Worm (Caenorhabditis elegans) whole organism, midembryonic: ENCODE results near the gene F44E5.4.

Experiments
- T22C8.4 ChIP-seq: fragments of 200-800 bp; sonication (Bioruptor generic); IDR thresholded peaks from 2 replicates; pipeline ENCODE4 v1.3.6; 2022; ENCODE audit warnings: missing genetic modification characterization, missing compliant biosample characterization
- flt-1 ChIP-seq: fragments of 200-800 bp; sonication (Bioruptor generic); IDR thresholded peaks from 2 replicates; pipeline ENCODE4 v1.3.6; 2022; ENCODE audit warnings: missing genetic modification characterization, missing compliant biosample characterization
- klf-2 ChIP-seq: fragments of 200-800 bp; sonication (Bioruptor generic); conservative IDR thresholded peaks from 2 replicates; pipeline ENCODE4 v1.3.6; 2022; ENCODE audit warnings: missing genetic modification reagents, missing genetic modification characterization, missing compliant biosample characterization
- ref-1 ChIP-seq: fragments of 200-800 bp; sonication (Bioruptor generic); conservative IDR thresholded peaks from 2 replicates; pipeline ENCODE4 v1.3.6; 2022; ENCODE audit warnings: missing genetic modification reagents, missing genetic modification characterization, missing compliant biosample characterization
- ztf-23 ChIP-seq: fragments of 200-800 bp; sonication (Bioruptor generic); IDR thresholded peaks from 2 replicates; pipeline ENCODE4 v1.3.6; 2022; ENCODE audit warnings: missing genetic modification reagents, missing genetic modification characterization, missing compliant biosample characterization
- ztf-29 ChIP-seq: fragments of 200-800 bp; sonication (Bioruptor generic); IDR thresholded peaks from 2 replicates; pipeline ENCODE4 v1.3.6; 2022; ENCODE audit warnings: missing genetic modification reagents, missing genetic modification characterization, missing compliant biosample characterization

- TF ChIP-seq flt-1 (GFP tag; lab: Robert Waterston, UW): no peak
- TF ChIP-seq T22C8.4 (GFP tag; lab: Robert Waterston, UW): no peak
- no peak for TF ChIP-seq ztf-23 (GFP tag; lab: Robert Waterston, UW)
- no peak for TF ChIP-seq klf-2 (GFP tag; lab: Robert Waterston, UW)
- no peak for TF ChIP-seq ztf-29 (GFP tag; lab: Robert Waterston, UW)
- no peak for TF ChIP-seq ref-1
Observed at ce11 chrII:11782493-11782892, 23.4 kb upstream of the F44E5.4 start, which contains the start of gene F43G6.16.
